Worm (Caenorhabditis elegans): ENCODE data around the gene egl-46.

The egl-46 gene

ce11 chrV:6699833-6700232 is 18.5 kb upstream of the egl-46 start:
- TF ChIP-seq ztf-16 (tag; optimal IDR thresholded peaks at IDR 0.05), result no peak
- no peak for TF ChIP-seq nhr-11 (tag; optimal IDR thresholded peaks at IDR 0.05)
- no peak for TF ChIP-seq C08G9.2 (tag; optimal IDR thresholded peaks at IDR 0.05)
- no peak for TF ChIP-seq dve-1 (tag; optimal IDR thresholded peaks at IDR 0.05)
- no peak for TF ChIP-seq ceh-19 (GFP tag; optimal IDR thresholded peaks at IDR 0.05)
- TF ChIP-seq zip-5 (tag; optimal IDR thresholded peaks at IDR 0.05), result no peak
- TF ChIP-seq ttx-3 (tag; optimal IDR thresholded peaks at IDR 0.05), result no peak
- TF ChIP-seq ceh-31 (tag; optimal IDR thresholded peaks at IDR 0.05), result no peak
- TF ChIP-seq pha-4 (tag; optimal IDR thresholded peaks at IDR 0.05), result no peak
- TF ChIP-seq unc-86 (tag; optimal IDR thresholded peaks at IDR 0.05), result no peak
- no peak for TF ChIP-seq che-1 (tag; optimal IDR thresholded peaks at IDR 0.05)
- TF ChIP-seq hlh-15 (tag; optimal IDR thresholded peaks at IDR 0.05), result no peak
- no peak for TF ChIP-seq ref-2 (tag; optimal IDR thresholded peaks at IDR 0.05)
- TF ChIP-seq nhr-232 (tag; optimal IDR thresholded peaks at IDR 0.05), result no peak
- no peak for TF ChIP-seq tbx-7 (tag; optimal IDR thresholded peaks at IDR 0.05)
- no peak for TF ChIP-seq pha-2 (tag; optimal IDR thresholded peaks at IDR 0.05)
- TF ChIP-seq ceh-18 (tag; optimal IDR thresholded peaks at IDR 0.05), result no peak

ce11 chrV:6699021-6699420 is 17.6 kb upstream of the egl-46 start:
- TF ChIP-seq hlh-15 (tag; optimal IDR thresholded peaks at IDR 0.05) (no peak), rnt-1 (tag; optimal IDR thresholded peaks at IDR 0.05) (no peak), K02D7.2 (tag; optimal IDR thresholded peaks at IDR 0.05) (no peak)

- TF ChIP-seq unc-55 (GFP tag; optimal IDR thresholded peaks at IDR 0.05) (no peak), ceh-18 (tag; optimal IDR thresholded peaks at IDR 0.05) (no peak), nfya-1 (tag; optimal IDR thresholded peaks at IDR 0.05) (no peak), sox-4 (tag; optimal IDR thresholded peaks at IDR 0.05) (no peak), ama-1 (optimal IDR thresholded peaks at IDR 0.05) (no peak), K02D7.2 (tag; optimal IDR thresholded peaks at IDR 0.05) (no peak), fax-1 (tag; optimal IDR thresholded peaks at IDR 0.05) (no peak), odd-2 (tag; optimal IDR thresholded peaks at IDR 0.05) (no peak), pax-1 (tag; optimal IDR thresholded peaks at IDR 0.05) (no peak), ceh-45 (GFP tag; IDR thresholded peaks at IDR 0.05) (no peak)
These were observed 16.2 kb upstream of the egl-46 start, which contains the start of gene W02F12.2 for ce11 chrV:6697552-6697951. TSS of gene W02F12.2 (minus strand) at chrV:6697652.

ce11 chrV:6694668-6695067 is 13.3 kb upstream of the egl-46 start, which contains the start of gene W02F12.8:
TSS of gene W02F12.8 (minus strand) at chrV:6694768.
- TF ChIP-seq hlh-6 (tag; optimal IDR thresholded peaks at IDR 0.05) (no peak), pat-9 (tag; optimal IDR thresholded peaks at IDR 0.05) (no peak), odd-2 (tag; optimal IDR thresholded peaks at IDR 0.05) (no peak), nhr-232 (tag; optimal IDR thresholded peaks at IDR 0.05) (no peak), mec-3 (tag; optimal IDR thresholded peaks at IDR 0.05; ENCODE audit: borderline replicate concordance) (no peak)

- TF ChIP-seq dmd-4 (tag; optimal IDR thresholded peaks at IDR 0.05; ENCODE audit: borderline replicate concordance) (no peak), ceh-6 (GFP tag; optimal IDR thresholded peaks at IDR 0.05) (no peak), K02D7.2 (tag; optimal IDR thresholded peaks at IDR 0.05) (no peak), syd-9 (tag; optimal IDR thresholded peaks at IDR 0.05) (no peak), tbx-2 (tag; optimal IDR thresholded peaks at IDR 0.05) (no peak), lin-11 (tag; optimal IDR thresholded peaks at IDR 0.05) (no peak), odd-2 (tag; optimal IDR thresholded peaks at IDR 0.05) (no peak), ceh-31 (tag; optimal IDR thresholded peaks at IDR 0.05) (no peak), pha-2 (tag; optimal IDR thresholded peaks at IDR 0.05) (no peak), F13H6.1 (tag; optimal IDR thresholded peaks at IDR 0.05) (no peak), hlh-8 (tag; optimal IDR thresholded peaks at IDR 0.05) (no peak)
These were observed 10.5 kb upstream of the egl-46 start, which contains the start of gene mtl-1 for ce11 chrV:6691813-6692351. TSS of gene mtl-1 (minus strand) at chrV:6691863.
